Worm (Caenorhabditis elegans) whole organism, young adult: Measurements from ENCODE around the gene C54G10.1.

Source experiments
- C17E4.6 ChIP-seq: fragments of 200-800 bp; sonication (Bioruptor generic); IDR thresholded peaks from 2 replicates; pipeline ENCODE4 v1.3.6; 2022; ENCODE audit warnings: missing genetic modification reagents, missing genetic modification characterization, missing compliant biosample characterization
- D2030.7 ChIP-seq: fragments of 200-800 bp; sonication (Bioruptor generic); IDR thresholded peaks from 2 replicates; pipeline ENCODE4 v1.3.6; 2022; ENCODE audit warnings: missing genetic modification reagents, missing genetic modification characterization, missing compliant biosample characterization
- F23B12.7 ChIP-seq: sonication (generic microtip); optimal IDR thresholded peaks from 2 replicates; lab custom pipeline; 2017; ENCODE audit warnings: missing genetic modification characterization, mild to moderate bottlenecking, missing compliant biosample characterization, antibody characterized with exemption, moderate library complexity; ENCODE audit not compliant: insufficient read depth
- F33H1.4 ChIP-seq: fragments of 200-800 bp; sonication (Bioruptor generic); IDR thresholded peaks from 2 replicates; pipeline ENCODE4 v1.3.6; 2022; ENCODE audit warnings: missing genetic modification reagents, missing genetic modification characterization, missing compliant biosample characterization
- F37B4.10 ChIP-seq: fragments of 200-800 bp; sonication (Bioruptor generic); IDR thresholded peaks from 2 replicates; pipeline ENCODE4 v1.3.6; 2022; ENCODE audit warnings: missing genetic modification characterization, missing compliant biosample characterization
- F49E8.2 ChIP-seq: sonication (generic microtip); optimal IDR thresholded peaks from 3 replicates; lab custom pipeline; 2017; ENCODE audit warnings: missing genetic modification characterization, mild to moderate bottlenecking, missing compliant biosample characterization, antibody characterized with exemption, moderate library complexity; ENCODE audit not compliant: insufficient read depth
- F52B5.7 ChIP-seq: sonication (generic microtip); optimal IDR thresholded peaks from 2 replicates; lab custom pipeline; 2016; ENCODE audit warnings: mild to moderate bottlenecking, missing genetic modification characterization, missing compliant biosample characterization
- Y53G8AR.9 ChIP-seq: fragments of 200-800 bp; sonication (Bioruptor generic); conservative IDR thresholded peaks from 2 replicates; pipeline ENCODE4 v1.3.6; 2022; ENCODE audit warnings: missing genetic modification reagents, missing genetic modification characterization, missing compliant biosample characterization
- Y79H2A.3 ChIP-seq: fragments of 200-800 bp; sonication (Bioruptor generic); conservative IDR thresholded peaks from 2 replicates; pipeline ENCODE4 v1.3.6; 2022; ENCODE audit warnings: missing genetic modification reagents, missing genetic modification characterization, missing compliant biosample characterization
- aptf-2 ChIP-seq: fragments of 200-800 bp; sonication (Bioruptor generic); conservative IDR thresholded peaks from 2 replicates; pipeline ENCODE4 v1.3.6; 2022; ENCODE audit warnings: missing genetic modification reagents, missing genetic modification characterization, missing compliant biosample characterization
- atf-7 ChIP-seq: sonication (generic microtip); optimal IDR thresholded peaks from 2 replicates; lab custom pipeline; 2017; ENCODE audit warnings: mild to moderate bottlenecking, missing genetic modification characterization, missing compliant biosample characterization
- athp-1 ChIP-seq: sonication (generic microtip); optimal IDR thresholded peaks from 2 replicates; lab custom pipeline; 2017; ENCODE audit warnings: mild to moderate bottlenecking, missing genetic modification characterization, missing compliant biosample characterization
- attf-6 ChIP-seq: fragments of 200-800 bp; sonication (Bioruptor generic); IDR thresholded peaks from 2 replicates; pipeline ENCODE4 v1.3.6; 2022; ENCODE audit warnings: missing genetic modification reagents, missing genetic modification characterization, missing compliant biosample characterization
- ceh-58 ChIP-seq: fragments of 200-800 bp; sonication (Bioruptor generic); IDR thresholded peaks from 2 replicates; pipeline ENCODE4 v1.3.6; 2022; ENCODE audit warnings: missing genetic modification characterization, missing compliant biosample characterization
- ceh-91 ChIP-seq: fragments of 200-800 bp; sonication (Bioruptor generic); IDR thresholded peaks from 2 replicates; pipeline ENCODE4 v1.3.6; 2022; ENCODE audit warnings: missing genetic modification reagents, missing genetic modification characterization, missing compliant biosample characterization
- dpl-1 ChIP-seq: fragments of 150-350 bp; optimal IDR thresholded peaks from 2 replicates; lab custom pipeline; 2014; ENCODE audit warnings: missing biosample characterization, missing genetic modification reagents, missing genetic modification characterization
- efl-1 ChIP-seq: fragments of 150-350 bp; optimal IDR thresholded peaks from 2 replicates; lab custom pipeline; 2014; ENCODE audit warnings: missing biosample characterization, missing genetic modification reagents, missing genetic modification characterization
- ets-4 ChIP-seq: fragments of 200-800 bp; sonication (Bioruptor generic); optimal IDR thresholded peaks from 2 replicates; lab custom pipeline; 2018; ENCODE audit warnings: mild to moderate bottlenecking, missing genetic modification characterization, missing compliant biosample characterization
- hlh-12 ChIP-seq: sonication (generic microtip); optimal IDR thresholded peaks from 2 replicates; lab custom pipeline; 2016; ENCODE audit warnings: missing genetic modification characterization, missing compliant biosample characterization
- hlh-26 ChIP-seq: fragments of 200-800 bp; sonication (Bioruptor generic); conservative IDR thresholded peaks from 2 replicates; pipeline ENCODE4 v1.3.6; 2022; ENCODE audit warnings: missing genetic modification reagents, missing genetic modification characterization, missing compliant biosample characterization
- hmg-1.2 ChIP-seq: fragments of 200-800 bp; sonication (Bioruptor generic); IDR thresholded peaks from 2 replicates; pipeline ENCODE4 v1.3.6; 2022; ENCODE audit warnings: missing genetic modification reagents, missing genetic modification characterization, missing compliant biosample characterization
- hsf-1 ChIP-seq: fragments of 200-800 bp; sonication (Bioruptor generic); IDR thresholded peaks from 2 replicates; pipeline ENCODE4 v1.3.6; 2022; ENCODE audit warnings: missing genetic modification reagents, missing genetic modification characterization, missing compliant biosample characterization
- let-526 ChIP-seq: fragments of 200-800 bp; sonication (Bioruptor generic); IDR thresholded peaks from 2 replicates; pipeline ENCODE4 v1.3.6; 2022; ENCODE audit warnings: missing genetic modification reagents, missing genetic modification characterization, missing compliant biosample characterization
- lin-54 ChIP-seq: fragments of 200-800 bp; sonication (Bioruptor generic); optimal IDR thresholded peaks from 2 replicates; lab custom pipeline; 2018; ENCODE audit warnings: mild to moderate bottlenecking, missing genetic modification characterization, missing compliant biosample characterization
- lsl-1 ChIP-seq: fragments of 200-800 bp; sonication (Bioruptor generic); optimal IDR thresholded peaks from 2 replicates; lab custom pipeline; 2018; ENCODE audit warnings: mild to moderate bottlenecking, missing genetic modification characterization, moderate library complexity, missing compliant biosample characterization
- madf-10 ChIP-seq: sonication (generic microtip); optimal IDR thresholded peaks from 2 replicates; lab custom pipeline; 2016; ENCODE audit warnings: mild to moderate bottlenecking, missing genetic modification characterization, missing compliant biosample characterization
- madf-6 ChIP-seq: fragments of 200-800 bp; sonication (Bioruptor generic); IDR thresholded peaks from 2 replicates; pipeline ENCODE4 v1.3.6; 2022; ENCODE audit warnings: missing genetic modification reagents, missing genetic modification characterization, missing compliant biosample characterization
- madf-8 ChIP-seq: fragments of 200-800 bp; sonication (Bioruptor generic); conservative IDR thresholded peaks from 2 replicates; pipeline ENCODE4 v1.3.6; 2022; ENCODE audit warnings: missing genetic modification reagents, missing genetic modification characterization, missing compliant biosample characterization
- nhr-179 ChIP-seq: sonication (generic microtip); optimal IDR thresholded peaks from 2 replicates; lab custom pipeline; 2016; ENCODE audit warnings: mild to moderate bottlenecking, missing genetic modification characterization, missing compliant biosample characterization
- repo-1 ChIP-seq: sonication (generic microtip); optimal IDR thresholded peaks from 2 replicates; lab custom pipeline; 2017; ENCODE audit warnings: mild to moderate bottlenecking, missing genetic modification characterization, missing compliant biosample characterization
- snpc-1.1 ChIP-seq: sonication (generic microtip); optimal IDR thresholded peaks from 2 replicates; lab custom pipeline; 2017; ENCODE audit warnings: missing genetic modification characterization, mild to moderate bottlenecking, missing compliant biosample characterization, antibody characterized with exemption, moderate library complexity, missing genotype, missing genetic modification reagents; ENCODE audit not compliant: insufficient read depth
- snpc-4 ChIP-seq, 5 experiments: fragments of 150-350 bp in 1 of 5; sonication (generic microtip) in 4 of 5; optimal IDR thresholded peaks; 2 replicates each; lab custom pipeline; 2014 to 2018; ENCODE audit warnings: missing genetic modification characterization in 5 of 5, missing biosample characterization in 3 of 5, antibody characterized with exemption in 2 of 5, mild to moderate bottlenecking in 2 of 5, missing compliant biosample characterization in 2 of 5, missing genotype in 2 of 5, moderate library complexity in 2 of 5, missing genetic modification reagents in 1 of 5
- tbp1 ChIP-seq: fragments of 200-800 bp; sonication (Bioruptor generic); optimal IDR thresholded peaks from 2 replicates; lab custom pipeline; 2018; ENCODE audit warnings: mild to moderate bottlenecking, missing genetic modification characterization, missing compliant biosample characterization
- xnd-1 ChIP-seq: sonication (generic microtip); optimal IDR thresholded peaks from 2 replicates; lab custom pipeline; 2016; ENCODE audit warnings: missing genotype, missing genetic modification reagents, missing genetic modification characterization, missing compliant biosample characterization
- ztf-18 ChIP-seq: sonication (generic microtip); optimal IDR thresholded peaks from 2 replicates; lab custom pipeline; 2016; ENCODE audit warnings: missing genotype, mild to moderate bottlenecking, missing genetic modification characterization, missing compliant biosample characterization
- ztf-22 ChIP-seq: fragments of 200-800 bp; sonication (Bioruptor generic); optimal IDR thresholded peaks from 2 replicates; lab custom pipeline; 2018; ENCODE audit warnings: mild to moderate bottlenecking, missing genetic modification characterization, moderate library complexity, missing compliant biosample characterization
- ztf-26 ChIP-seq: sonication (generic microtip); optimal IDR thresholded peaks from 2 replicates; lab custom pipeline; 2017; ENCODE audit warnings: missing genetic modification characterization, missing compliant biosample characterization
- ztf-28 ChIP-seq: fragments of 200-800 bp; sonication (Bioruptor generic); IDR thresholded peaks from 2 replicates; pipeline ENCODE4 v1.3.6; 2022; ENCODE audit warnings: missing genetic modification reagents, missing genetic modification characterization, missing compliant biosample characterization
- ztf-6 ChIP-seq: fragments of 200-800 bp; sonication (Bioruptor generic); IDR thresholded peaks from 2 replicates; pipeline ENCODE4 v1.3.6; 2022; ENCODE audit warnings: missing genetic modification reagents, missing genetic modification characterization, missing compliant biosample characterization

C54G10.1 gene

DNA sequence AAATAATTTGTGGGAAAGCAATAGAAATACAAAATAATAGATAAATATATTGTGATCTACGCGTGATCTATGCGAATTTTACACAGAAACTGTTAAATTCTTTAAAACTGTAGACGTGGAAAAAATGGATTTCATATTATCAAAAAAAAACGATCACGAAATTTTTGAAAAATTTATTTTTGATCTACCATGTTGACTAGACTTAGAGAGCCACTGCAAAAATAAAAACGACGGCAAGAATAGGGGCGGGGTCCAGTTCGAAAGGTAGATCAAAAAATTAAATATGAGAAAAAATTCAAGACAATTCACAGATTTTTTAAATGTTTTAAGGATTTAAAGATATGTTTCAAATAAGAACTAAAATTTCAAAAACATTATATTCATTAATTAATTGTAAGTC, 2.8 kb upstream of the C54G10.1 start:
- no peak for TF ChIP-seq snpc-1.1 (tag; lab: Kevin White, UChicago)
- TF ChIP-seq athp-1 = no peak
- no peak for TF ChIP-seq tbp1 (GFP tag; lab: Kevin White, UChicago)
- no peak for TF ChIP-seq atf-7 (tag; lab: Kevin White, UChicago)
- TF ChIP-seq aptf-2 (GFP tag; lab: Robert Waterston, UW) = no peak
- peak; percentile 64 for TF ChIP-seq dpl-1 (GFP tag; lab: Kevin White, UChicago)
- TF ChIP-seq efl-1 = peak; percentile 69
- peak; percentile 51 for TF ChIP-seq xnd-1 (tag; lab: Kevin White, UChicago)
- no peak for TF ChIP-seq Y79H2A.3 (GFP tag; lab: Robert Waterston, UW)
- no peak for TF ChIP-seq F23B12.7
- TF ChIP-seq lsl-1 (GFP tag; lab: Kevin White, UChicago) = peak; percentile 50
- TF ChIP-seq ztf-22 = no peak
- no peak for TF ChIP-seq C17E4.6 (GFP tag; lab: Robert Waterston, UW)
- TF ChIP-seq nhr-179 (tag; lab: Kevin White, UChicago) = no peak
- TF ChIP-seq ceh-58 = no peak
- no peak for TF ChIP-seq F49E8.2 (tag; lab: Kevin White, UChicago)
- no peak for TF ChIP-seq ets-4 (GFP tag; lab: Kevin White, UChicago)
- no peak for TF ChIP-seq madf-10 (tag; lab: Kevin White, UChicago)
- TF ChIP-seq lin-54 (GFP tag; lab: Kevin White, UChicago) = peak; percentile 18
- no peak for TF ChIP-seq hlh-26 (GFP tag; lab: Robert Waterston, UW)
- no peak for TF ChIP-seq hsf-1 (GFP tag; lab: Robert Waterston, UW)
- no peak for TF ChIP-seq snpc-4 (GFP tag; optimal IDR thresholded peaks at IDR 0.05; lab: Kevin White, UChicago)
- TF ChIP-seq snpc-4 (tag; optimal IDR thresholded peaks at IDR 0.05; lab: Kevin White, UChicago) = no peak
- no peak for TF ChIP-seq hlh-12 (tag; lab: Kevin White, UChicago)
- no peak for TF ChIP-seq ztf-26 (tag; lab: Kevin White, UChicago)
- peak; percentile 90 for TF ChIP-seq madf-6 (GFP tag; lab: Robert Waterston, UW)
- TF ChIP-seq hmg-1.2 (GFP tag; lab: Robert Waterston, UW) = peak; percentile 19; the same call in 1 of the 2 replicates
- no peak for TF ChIP-seq F37B4.10
- TF ChIP-seq Y53G8AR.9 (GFP tag; lab: Robert Waterston, UW) = no peak
- peak; percentile 81 for TF ChIP-seq madf-8 (GFP tag; lab: Robert Waterston, UW)
- peak; percentile 34; the same call in 1 of the 2 replicates for TF ChIP-seq F33H1.4 (GFP tag; lab: Robert Waterston, UW)
- TF ChIP-seq repo-1 (tag; lab: Kevin White, UChicago) = no peak
- TF ChIP-seq attf-6 = no peak
- peak; percentile 63 for TF ChIP-seq ceh-91 (GFP tag; lab: Robert Waterston, UW)
- TF ChIP-seq ztf-18 (tag; lab: Kevin White, UChicago) = no peak
- 0 out of 2 replicates have a peak, but pooled peaks have one; percentile 23 for TF ChIP-seq D2030.7
- no peak for TF ChIP-seq ztf-28 (GFP tag; lab: Robert Waterston, UW)
- no peak for TF ChIP-seq F52B5.7
- TF ChIP-seq let-526 (GFP tag; lab: Robert Waterston, UW) = no peak

DNA sequence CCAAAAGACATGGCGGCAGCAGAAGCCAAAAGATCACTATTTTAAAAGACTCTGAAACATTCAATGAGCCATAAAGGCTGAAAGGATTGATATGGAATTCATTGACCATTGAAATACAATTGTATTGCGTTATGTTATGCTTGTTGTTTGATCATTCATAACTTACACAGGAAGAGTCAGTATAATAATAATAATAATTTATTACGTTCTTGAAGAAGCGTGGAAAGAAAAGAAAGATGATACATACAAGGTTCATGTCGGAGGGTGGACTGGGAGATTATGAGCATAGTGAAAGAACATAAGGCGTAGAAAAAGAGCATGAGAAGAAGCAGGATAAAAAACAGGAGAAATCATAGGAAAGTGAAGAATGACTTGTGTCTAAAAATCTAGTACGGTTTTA, 830 bp upstream of the C54G10.1 start, which contains the start of gene F43D2.7:
F43D2.7 (minus strand) TSS at position 101 of the 400 bp plus-strand sequence.
- TF ChIP-seq ztf-6 (GFP tag; lab: Robert Waterston, UW) = no peak
